Fruit fly (Drosophila melanogaster) whole organism, pupa: Measurements from ENCODE around the gene rdo.

Experiments used
- CG12605 ChIP-seq: fragments of 200-800 bp; sonication (Bioruptor generic); IDR thresholded peaks from 2 replicates; pipeline ENCODE4 v1.3.6; 2022; ENCODE audit warnings: missing biosample characterization, missing genetic modification characterization
- CG15710 ChIP-seq: fragments of 200-800 bp; sonication (Bioruptor generic); optimal IDR thresholded peaks from 2 replicates; lab custom pipeline; 2018; ENCODE audit warnings: missing biosample characterization, mild to moderate bottlenecking, missing genetic modification characterization, moderate library complexity
- CG17806 ChIP-seq: fragments of 200-800 bp; sonication (Bioruptor generic); optimal IDR thresholded peaks from 2 replicates; lab custom pipeline; 2018; ENCODE audit warnings: missing biosample characterization, mild to moderate bottlenecking, missing genetic modification characterization, moderate library complexity
- CG32121 ChIP-seq: fragments of 200-800 bp; sonication (Bioruptor generic); IDR thresholded peaks from 2 replicates; pipeline ENCODE4 v1.3.6; 2022; ENCODE audit warnings: missing biosample characterization, missing genetic modification characterization
- CG4496 ChIP-seq: fragments of 200-800 bp; sonication (Bioruptor generic); IDR thresholded peaks from 3 replicates; pipeline ENCODE4 v1.3.6; 2022; ENCODE audit warnings: missing biosample characterization, missing genetic modification characterization
- CG8301 ChIP-seq: fragments of 200-800 bp; sonication (Bioruptor generic); optimal IDR thresholded peaks from 2 replicates; lab custom pipeline; 2018; ENCODE audit warnings: missing biosample characterization, mild to moderate bottlenecking, missing genetic modification characterization
- D1 ChIP-seq: fragments of 200-800 bp; sonication (Bioruptor generic); optimal IDR thresholded peaks from 2 replicates; lab custom pipeline; 2018; ENCODE audit warnings: missing biosample characterization, mild to moderate bottlenecking, missing genetic modification characterization, moderate library complexity
- EcR ChIP-seq: fragments of 200-800 bp; sonication (Bioruptor generic); optimal IDR thresholded peaks from 3 replicates; lab custom pipeline; 2019; ENCODE audit warnings: missing biosample characterization, missing genetic modification characterization, mild to moderate bottlenecking, moderate library complexity, missing genetic modification reagents
- Pif1A ChIP-seq: fragments of 200-800 bp; sonication (Bioruptor generic); optimal IDR thresholded peaks from 3 replicates; lab custom pipeline; 2016; ENCODE audit warnings: missing biosample characterization, missing genetic modification characterization
- gl ChIP-seq: fragments of 200-800 bp; sonication (Bioruptor generic); optimal IDR thresholded peaks from 2 replicates; lab custom pipeline; 2018; ENCODE audit warnings: missing biosample characterization, mild to moderate bottlenecking, missing genetic modification characterization

- TF ChIP-seq EcR (GFP tag; lab: Kevin White, UChicago) = no peak
- no peak for TF ChIP-seq gl (tag; lab: Kevin White, UChicago)
- no peak for TF ChIP-seq CG12605 (GFP tag; lab: Robert Waterston, UW)
- no peak for TF ChIP-seq D1
- no peak for TF ChIP-seq CG4496 (GFP tag; lab: Robert Waterston, UW)
- no peak for TF ChIP-seq CG8301 (tag; lab: Kevin White, UChicago)
- TF ChIP-seq CG15710 (tag; lab: Kevin White, UChicago) = no peak
- no peak for TF ChIP-seq CG17806
- no peak for TF ChIP-seq Pif1A (GFP tag; lab: Kevin White, UChicago)
- no peak for TF ChIP-seq CG32121 (GFP tag; lab: Robert Waterston, UW)
Observed at dm6 chr2L:17990771-17991170, 21.4 kb upstream of the rdo start.
